Fruit fly (Drosophila melanogaster) whole organism, adult: ENCODE data around the gene CG6567.

Experiments used
- CG11617 ChIP-seq: fragments of 200-800 bp; sonication (Bioruptor generic); optimal IDR thresholded peaks from 2 replicates; lab custom pipeline; 2017; ENCODE audit warnings: mild to moderate bottlenecking, missing biosample characterization, missing genetic modification reagents, missing genetic modification characterization
- CG12768 ChIP-seq: fragments of 200-800 bp; sonication (Bioruptor generic); optimal IDR thresholded peaks from 2 replicates; lab custom pipeline; 2017; ENCODE audit warnings: missing biosample characterization, missing genetic modification characterization, mild to moderate bottlenecking, moderate library complexity, missing genetic modification reagents
- CG14711 ChIP-seq: fragments of 200-800 bp; sonication (Bioruptor generic); optimal IDR thresholded peaks from 2 replicates; lab custom pipeline; 2018; ENCODE audit warnings: missing biosample characterization, mild to moderate bottlenecking, missing genetic modification characterization, moderate library complexity
- CG1620 ChIP-seq: fragments of 200-800 bp; sonication (Bioruptor generic); optimal IDR thresholded peaks from 2 replicates; lab custom pipeline; 2016; ENCODE audit warnings: missing biosample characterization, missing genetic modification characterization
- CG33017 ChIP-seq: fragments of 200-800 bp; sonication (Bioruptor generic); optimal IDR thresholded peaks from 2 replicates; lab custom pipeline; 2018; ENCODE audit warnings: missing biosample characterization, mild to moderate bottlenecking, missing genetic modification characterization, moderate library complexity
- CG5204 ChIP-seq: fragments of 200-800 bp; sonication (Bioruptor generic); optimal IDR thresholded peaks from 2 replicates; lab custom pipeline; 2016; ENCODE audit warnings: missing biosample characterization, missing genetic modification characterization
- CG7045 ChIP-seq: fragments of 200-800 bp; sonication (Bioruptor generic); optimal IDR thresholded peaks from 2 replicates; lab custom pipeline; 2017; ENCODE audit warnings: missing biosample characterization, mild to moderate bottlenecking, missing genetic modification characterization
- CG7101 ChIP-seq: fragments of 200-800 bp; sonication (Bioruptor generic); optimal IDR thresholded peaks from 2 replicates; lab custom pipeline; 2018; ENCODE audit warnings: missing biosample characterization, mild to moderate bottlenecking, missing genetic modification characterization, moderate library complexity
- Clk ChIP-seq: fragments of 200-800 bp; sonication (Bioruptor generic); optimal IDR thresholded peaks from 2 replicates; lab custom pipeline; 2017; ENCODE audit warnings: missing biosample characterization, missing genetic modification characterization
- Crg-1 ChIP-seq: fragments of 200-800 bp; sonication (Bioruptor generic); optimal IDR thresholded peaks from 2 replicates; lab custom pipeline; 2016; ENCODE audit warnings: missing biosample characterization, missing genetic modification characterization
- Hr96 ChIP-seq: fragments of 200-800 bp; sonication (Bioruptor generic); optimal IDR thresholded peaks from 2 replicates; lab custom pipeline; 2016; ENCODE audit warnings: missing biosample characterization, missing genetic modification characterization
- Mnt ChIP-seq: fragments of 200-800 bp; sonication (Bioruptor generic); optimal IDR thresholded peaks from 2 replicates; lab custom pipeline; 2016; ENCODE audit warnings: missing biosample characterization, mild to moderate bottlenecking, missing genetic modification characterization
- bab1 ChIP-seq: fragments of 200-800 bp; sonication (Bioruptor generic); optimal IDR thresholded peaks from 3 replicates; lab custom pipeline; 2019; ENCODE audit warnings: missing biosample characterization, mild to moderate bottlenecking, missing genetic modification characterization, moderate library complexity
- cic ChIP-seq: fragments of 200-800 bp; sonication (Bioruptor generic); optimal IDR thresholded peaks from 2 replicates; lab custom pipeline; 2017; ENCODE audit warnings: missing biosample characterization, mild to moderate bottlenecking, missing genetic modification characterization, moderate library complexity
- cnc ChIP-seq, 2 experiments: fragments of >200 bp; optimal IDR thresholded peaks; 2 replicates each; lab custom pipeline; 2017
- kay ChIP-seq: fragments of 200-800 bp; sonication (Bioruptor generic); peaks from one replicate; lab custom pipeline; 2016; ENCODE audit warnings: missing biosample characterization, missing genetic modification characterization, borderline replicate concordance
- ovo ChIP-seq: fragments of 200-800 bp; sonication (Bioruptor generic); optimal IDR thresholded peaks from 2 replicates; lab custom pipeline; 2016; ENCODE audit warnings: missing biosample characterization, missing genetic modification characterization
- pad ChIP-seq: fragments of 200-800 bp; sonication (Bioruptor generic); optimal IDR thresholded peaks from 3 replicates; lab custom pipeline; 2017; ENCODE audit warnings: missing biosample characterization, missing genetic modification characterization, mild to moderate bottlenecking, moderate library complexity, missing genetic modification reagents
- tj ChIP-seq: fragments of 200-800 bp; sonication (Bioruptor generic); optimal IDR thresholded peaks from 3 replicates; lab custom pipeline; 2017; ENCODE audit warnings: missing biosample characterization, mild to moderate bottlenecking, missing genetic modification characterization, moderate library complexity
- toe ChIP-seq: fragments of 200-800 bp; sonication (Bioruptor generic); optimal IDR thresholded peaks from 2 replicates; lab custom pipeline; 2016; ENCODE audit warnings: missing biosample characterization, missing genetic modification characterization

Gene CG6567

dm6 chr3R:10862773-10863445 lies 8.7 kb upstream of the CG6567 start, which contains the start of gene CG6574:
CG6574 (minus strand) TSS chr3R:10862988.
- TF ChIP-seq cic (GFP tag; lab: Kevin White, UChicago) (peak; percentile 87), tj (GFP tag; lab: Kevin White, UChicago) (no peak), ovo (GFP tag; lab: Kevin White, UChicago) (no peak), cnc (optimal IDR thresholded peaks at IDR 0.05; lab: Kevin White, UChicago) (no peak), bab1 (peak; percentile 64), kay (GFP tag; lab: Kevin White, UChicago) (no peak), CG12768 (GFP tag; lab: Kevin White, UChicago) (peak; percentile 44), CG33017 (tag; lab: Kevin White, UChicago) (no peak), CG14711 (tag; lab: Kevin White, UChicago) (peak; percentile 5), CG5204 (GFP tag; lab: Kevin White, UChicago) (no peak), pad (GFP tag; lab: Kevin White, UChicago) (no peak), toe (GFP tag; lab: Kevin White, UChicago) (no peak), CG7045 (GFP tag; lab: Kevin White, UChicago) (no peak), CG11617 (GFP tag; lab: Kevin White, UChicago) (peak; percentile 54), Clk (GFP tag; lab: Kevin White, UChicago) (peak; percentile 18), Mnt (GFP tag; lab: Kevin White, UChicago) (peak; percentile 90), Crg-1 (no peak)

- TF ChIP-seq bab1 (no peak), CG12768 (GFP tag; lab: Kevin White, UChicago) (no peak), Clk (GFP tag; lab: Kevin White, UChicago) (no peak), cic (GFP tag; lab: Kevin White, UChicago) (no peak), CG1620 (no peak), kay (GFP tag; lab: Kevin White, UChicago) (no peak), tj (GFP tag; lab: Kevin White, UChicago) (no peak), CG14711 (tag; lab: Kevin White, UChicago) (no peak), toe (GFP tag; lab: Kevin White, UChicago) (no peak), ovo (GFP tag; lab: Kevin White, UChicago) (no peak), Hr96 (GFP tag; lab: Kevin White, UChicago) (no peak), Crg-1 (no peak), cnc (optimal IDR thresholded peaks at IDR 0.05; lab: Kevin White, UChicago) (no peak), CG11617 (GFP tag; lab: Kevin White, UChicago) (no peak), pad (GFP tag; lab: Kevin White, UChicago) (no peak), CG7045 (GFP tag; lab: Kevin White, UChicago) (no peak), CG33017 (tag; lab: Kevin White, UChicago) (no peak)
Observed at dm6 chr3R:10859713-10860112, 5.5 kb upstream of the CG6567 start, which contains the start of gene CG14694. CG14694 (minus strand) TSS chr3R:10859813.

- no peak for TF ChIP-seq CG33017 (tag; lab: Kevin White, UChicago)
- TF ChIP-seq pad (GFP tag; lab: Kevin White, UChicago), result peak; percentile 11
- peak; percentile 13 for TF ChIP-seq CG14711 (tag; lab: Kevin White, UChicago)
- no peak for TF ChIP-seq bab1
- peak; percentile 23 for TF ChIP-seq ovo (GFP tag; lab: Kevin White, UChicago)
Observed at dm6 chr3R:10856618-10857017, 2.4 kb upstream of the CG6567 start, which contains the start of gene CG4570. CG4570 (plus strand) TSS chr3R:10856807.

- TF ChIP-seq pad (GFP tag; lab: Kevin White, UChicago) (peak; percentile 100), ovo (GFP tag; lab: Kevin White, UChicago) (no peak)
Observed at dm6 chr3R:10852232-10852774, 1.9 kb downstream of the CG6567 start, which contains the start of gene CG4565. CG4565 (plus strand) TSS chr3R:10852724.

dm6 chr3R:10850636-10851035 lies 3.6 kb downstream of the CG6567 start:
- TF ChIP-seq pad (GFP tag; lab: Kevin White, UChicago), result no peak
- TF ChIP-seq CG1620, result no peak
- TF ChIP-seq kay (GFP tag; lab: Kevin White, UChicago), result no peak
- no peak for TF ChIP-seq CG11617 (GFP tag; lab: Kevin White, UChicago)
- TF ChIP-seq cic (GFP tag; lab: Kevin White, UChicago), result no peak
- TF ChIP-seq tj (GFP tag; lab: Kevin White, UChicago), result no peak
- TF ChIP-seq CG7101 (tag; lab: Kevin White, UChicago), result no peak
- TF ChIP-seq CG7045 (GFP tag; lab: Kevin White, UChicago), result no peak
- no peak for TF ChIP-seq CG14711 (tag; lab: Kevin White, UChicago)
- no peak for TF ChIP-seq cnc (optimal IDR thresholded peaks at IDR 0.05; lab: Kevin White, UChicago)
- no peak for TF ChIP-seq CG33017 (tag; lab: Kevin White, UChicago)
- no peak for TF ChIP-seq bab1
- TF ChIP-seq ovo (GFP tag; lab: Kevin White, UChicago), result no peak

- no peak for TF ChIP-seq ovo (GFP tag; lab: Kevin White, UChicago)
- TF ChIP-seq toe (GFP tag; lab: Kevin White, UChicago), result peak; percentile 50
- TF ChIP-seq CG7045 (GFP tag; lab: Kevin White, UChicago), result peak; percentile 87
- TF ChIP-seq tj (GFP tag; lab: Kevin White, UChicago), result peak; percentile 47
- peak; percentile 66 for TF ChIP-seq CG5204 (GFP tag; lab: Kevin White, UChicago)
- TF ChIP-seq Mnt (GFP tag; lab: Kevin White, UChicago), result no peak
- TF ChIP-seq bab1, result peak; percentile 82
- peak; percentile 63 for TF ChIP-seq CG11617 (GFP tag; lab: Kevin White, UChicago)
- TF ChIP-seq CG12768 (GFP tag; lab: Kevin White, UChicago), result peak; percentile 78
- TF ChIP-seq cic (GFP tag; lab: Kevin White, UChicago), result no peak
- TF ChIP-seq pad (GFP tag; lab: Kevin White, UChicago), result peak; percentile 37
- peak; percentile 81 for TF ChIP-seq CG14711 (tag; lab: Kevin White, UChicago)
- peak; percentile 11 for TF ChIP-seq Clk (GFP tag; lab: Kevin White, UChicago)
- no peak for TF ChIP-seq CG1620
- no peak for TF ChIP-seq Crg-1
- no peak for TF ChIP-seq cnc (optimal IDR thresholded peaks at IDR 0.05; lab: Kevin White, UChicago)
- peak; percentile 80 for TF ChIP-seq CG7101 (tag; lab: Kevin White, UChicago)
- peak; percentile 77 for TF ChIP-seq CG33017 (tag; lab: Kevin White, UChicago)
- peak; percentile 79 for TF ChIP-seq kay (GFP tag; lab: Kevin White, UChicago)
- TF ChIP-seq Hr96 (GFP tag; lab: Kevin White, UChicago), result peak; percentile 40
Observed at dm6 chr3R:10849515-10849973, 4.7 kb downstream of the CG6567 start, which contains the start of gene CG42394. CG42394 (plus strand) TSS chr3R:10849825.
